Worm (Caenorhabditis elegans) whole organism, L1 larva: ENCODE results near the gene C02H6.1.

ENCODE experiments used
- C04F5.9 ChIP-seq: sonication (generic microtip); optimal IDR thresholded peaks from 2 replicates; lab custom pipeline; 2016; ENCODE audit warnings: missing genetic modification characterization, missing compliant biosample characterization
- C16A3.4 ChIP-seq: fragments of 150-350 bp; optimal IDR thresholded peaks from 2 replicates; lab custom pipeline; 2014; ENCODE audit warnings: missing biosample characterization, missing genetic modification characterization
- F16B12.6 ChIP-seq: fragments of 150-350 bp; optimal IDR thresholded peaks from 2 replicates; lab custom pipeline; 2014; ENCODE audit warnings: missing biosample characterization, missing genetic modification characterization
- aha-1 ChIP-seq: fragments of 150-350 bp; optimal IDR thresholded peaks from 2 replicates; lab custom pipeline; 2014; ENCODE audit warnings: missing biosample characterization, missing genetic modification characterization
- alr-1 ChIP-seq: fragments of 200-800 bp; sonication (Bioruptor generic); optimal IDR thresholded peaks from 2 replicates; lab custom pipeline; 2018; ENCODE audit warnings: borderline replicate concordance, mild to moderate bottlenecking, missing genetic modification characterization, missing compliant biosample characterization
- aly-2 ChIP-seq: fragments of 150-350 bp; optimal IDR thresholded peaks from 2 replicates; lab custom pipeline; 2014; ENCODE audit warnings: missing biosample characterization, missing genetic modification characterization
- ceh-63 ChIP-seq: fragments of 200-800 bp; sonication (Bioruptor generic); optimal IDR thresholded peaks from 2 replicates; lab custom pipeline; 2018; ENCODE audit warnings: mild to moderate bottlenecking, missing genetic modification characterization, missing compliant biosample characterization
- ceh-8 ChIP-seq: fragments of 200-800 bp; sonication (Bioruptor generic); optimal IDR thresholded peaks from 2 replicates; lab custom pipeline; 2018; ENCODE audit warnings: mild to moderate bottlenecking, missing genetic modification characterization, moderate library complexity, missing compliant biosample characterization
- ceh-88 ChIP-seq: fragments of 200-800 bp; sonication (Bioruptor generic); IDR thresholded peaks from 2 replicates; pipeline ENCODE4 v1.3.6; 2022; ENCODE audit warnings: missing genetic modification characterization, missing compliant biosample characterization
- dsc-1 ChIP-seq: sonication (generic microtip); optimal IDR thresholded peaks from 2 replicates; lab custom pipeline; 2016; ENCODE audit warnings: mild to moderate bottlenecking, missing genetic modification characterization, missing compliant biosample characterization
- efl-1 ChIP-seq, 4 experiments: fragments of 150-350 bp; optimal IDR thresholded peaks in 3 of 4; peaks in 1 of 4; 1 replicate in 1 of 4; 2 replicates in 3 of 4; lab custom pipeline; 2014; ENCODE audit warnings: missing biosample characterization in 2 of 4, missing genetic modification characterization in 2 of 4, missing genetic modification reagents in 2 of 4
- fkh-10 ChIP-seq: sonication (generic microtip); optimal IDR thresholded peaks from 2 replicates; lab custom pipeline; 2017; ENCODE audit warnings: missing biosample characterization, missing genetic modification reagents, missing genetic modification characterization
- hlh-17 ChIP-seq: fragments of 200-800 bp; sonication (Bioruptor generic); optimal IDR thresholded peaks from 2 replicates; lab custom pipeline; 2018; ENCODE audit warnings: missing genetic modification characterization, mild to moderate bottlenecking, missing compliant biosample characterization, moderate library complexity, borderline replicate concordance
- hlh-4 ChIP-seq: sonication (generic microtip); optimal IDR thresholded peaks from 2 replicates; lab custom pipeline; 2016; ENCODE audit warnings: mild to moderate bottlenecking, missing genetic modification characterization, missing compliant biosample characterization
- hpl-2 ChIP-seq: fragments of 150-350 bp; optimal IDR thresholded peaks from 2 replicates; lab custom pipeline; 2014; ENCODE audit warnings: missing biosample characterization, missing genetic modification reagents, missing genetic modification characterization
- lin-14 ChIP-seq: fragments of 200-800 bp; sonication (Bioruptor generic); optimal IDR thresholded peaks from 2 replicates; lab custom pipeline; 2018; ENCODE audit warnings: mild to moderate bottlenecking, missing genetic modification characterization, moderate library complexity, missing compliant biosample characterization
- lin-15B ChIP-seq: fragments of 150-350 bp; sonication (generic microtip); optimal IDR thresholded peaks from 3 replicates; lab custom pipeline; 2014; ENCODE audit warnings: missing biosample characterization, missing genetic modification characterization
- lin-35 ChIP-seq, 2 experiments: fragments of 150-350 bp; optimal IDR thresholded peaks; 2 replicates each; lab custom pipeline; 2014; ENCODE audit warnings: missing biosample characterization in 2 of 2, missing genetic modification characterization in 2 of 2, missing genetic modification reagents in 2 of 2
- lsy-2 ChIP-seq, 2 experiments: fragments of 150-350 bp; optimal IDR thresholded peaks; 2 replicates each; lab custom pipeline; 2014; ENCODE audit warnings: missing biosample characterization in 2 of 2, missing genetic modification characterization in 2 of 2
- mab-9 ChIP-seq: fragments of 200-800 bp; sonication (Bioruptor generic); IDR thresholded peaks from 2 replicates; pipeline ENCODE4 v1.3.6; 2022; ENCODE audit warnings: missing genetic modification reagents, missing genetic modification characterization, missing compliant biosample characterization
- mdl-1 ChIP-seq, 2 experiments: fragments of 150-350 bp; optimal IDR thresholded peaks; 2 replicates each; lab custom pipeline; 2014 to 2017; ENCODE audit warnings: missing biosample characterization in 2 of 2, missing genetic modification characterization in 2 of 2, inconsistent platforms in 1 of 2
- mef-2 ChIP-seq: fragments of 150-350 bp; optimal IDR thresholded peaks from 2 replicates; lab custom pipeline; 2014; ENCODE audit warnings: missing biosample characterization, missing genetic modification characterization
- nhr-76 ChIP-seq: sonication (generic microtip); optimal IDR thresholded peaks from 2 replicates; lab custom pipeline; 2017; ENCODE audit warnings: missing biosample characterization, missing genetic modification characterization
- nhr-77 ChIP-seq: fragments of 150-350 bp; optimal IDR thresholded peaks from 2 replicates; lab custom pipeline; 2014; ENCODE audit warnings: missing biosample characterization, missing genetic modification characterization
- nhr-85 ChIP-seq: sonication (generic microtip); peaks from one replicate; lab custom pipeline; 2016; ENCODE audit warnings: missing genetic modification characterization, inconsistent platforms, missing compliant biosample characterization
- nhr-90 ChIP-seq: sonication (generic microtip); optimal IDR thresholded peaks from 2 replicates; lab custom pipeline; 2016; ENCODE audit warnings: mild to moderate bottlenecking, missing genetic modification characterization, missing compliant biosample characterization; ENCODE audit not compliant: poor library complexity
- pax-3 ChIP-seq: fragments of 200-800 bp; sonication (Bioruptor generic); optimal IDR thresholded peaks from 2 replicates; lab custom pipeline; 2018; ENCODE audit warnings: mild to moderate bottlenecking, missing genetic modification characterization, moderate library complexity, missing compliant biosample characterization
- snpc-4 ChIP-seq: fragments of 150-350 bp; optimal IDR thresholded peaks from 2 replicates; lab custom pipeline; 2014; ENCODE audit warnings: missing biosample characterization, missing genetic modification characterization
- snu-23 ChIP-seq: sonication (generic microtip); optimal IDR thresholded peaks from 2 replicates; lab custom pipeline; 2016; ENCODE audit warnings: missing genetic modification characterization, missing compliant biosample characterization
- sptf-1 ChIP-seq: fragments of 150-350 bp; optimal IDR thresholded peaks from 2 replicates; lab custom pipeline; 2014; ENCODE audit warnings: missing biosample characterization, missing genetic modification characterization
- sup-37 ChIP-seq: fragments of 200-800 bp; sonication (Bioruptor generic); optimal IDR thresholded peaks from 2 replicates; lab custom pipeline; 2018; ENCODE audit warnings: mild to moderate bottlenecking, missing genetic modification characterization, missing compliant biosample characterization
- swsn-7 ChIP-seq: sonication (generic microtip); optimal IDR thresholded peaks from 2 replicates; lab custom pipeline; 2016; ENCODE audit warnings: missing genetic modification characterization, missing compliant biosample characterization
- unc-30 ChIP-seq: sonication (generic microtip); optimal IDR thresholded peaks from 2 replicates; lab custom pipeline; 2017; ENCODE audit warnings: missing biosample characterization, missing genetic modification characterization
- unc-86 ChIP-seq: sonication (generic microtip); optimal IDR thresholded peaks from 2 replicates; lab custom pipeline; 2016; ENCODE audit warnings: missing genetic modification characterization, missing compliant biosample characterization
- unc-98 ChIP-seq: fragments of 200-800 bp; sonication (Bioruptor generic); IDR thresholded peaks from 2 replicates; pipeline ENCODE4 v1.3.6; 2022; ENCODE audit warnings: missing genetic modification characterization, missing compliant biosample characterization
- vab-15 ChIP-seq: sonication (generic microtip); optimal IDR thresholded peaks from 2 replicates; lab custom pipeline; 2017; ENCODE audit warnings: missing genotype, mild to moderate bottlenecking, missing genetic modification characterization, missing compliant biosample characterization
- zag-1 ChIP-seq: fragments of 150-350 bp; optimal IDR thresholded peaks from 2 replicates; lab custom pipeline; 2014; ENCODE audit warnings: missing biosample characterization, missing genetic modification characterization
- ztf-11 ChIP-seq, 2 experiments: sonication (generic microtip); optimal IDR thresholded peaks; 2 replicates each; lab custom pipeline; 2016 to 2017; ENCODE audit warnings: missing genetic modification characterization in 2 of 2, missing biosample characterization in 1 of 2, missing compliant biosample characterization in 1 of 2

C02H6.1 gene

ce11 chrV:7355464-7355863 lies 34.2 kb downstream of the C02H6.1 start, which contains the start of gene tag-293:
Gene tag-293 (minus strand): TSS chrV:7355564.
- TF ChIP-seq efl-1 (optimal IDR thresholded peaks at IDR 0.05; lab: Kevin White, UChicago) = no peak
- no peak for TF ChIP-seq efl-1 (GFP tag; optimal IDR thresholded peaks at IDR 0.05 in 1 of 2; lab: Kevin White, UChicago)
- TF ChIP-seq ceh-63 = no peak
- no peak for TF ChIP-seq ztf-11 (tag; optimal IDR thresholded peaks at IDR 0.05; lab: Kevin White, UChicago)
- TF ChIP-seq snpc-4 = no peak
- no peak for TF ChIP-seq aha-1
- no peak for TF ChIP-seq F16B12.6 (tag; lab: Kevin White, UChicago)
- TF ChIP-seq snu-23 = no peak
- no peak for TF ChIP-seq alr-1 (tag; lab: Kevin White, UChicago)
- TF ChIP-seq vab-15 = no peak
- TF ChIP-seq ceh-88 (GFP tag; lab: Robert Waterston, UW) = no peak

ce11 chrV:7353602-7354001 lies 36.1 kb downstream of the C02H6.1 start:
- TF ChIP-seq alr-1 (tag; lab: Kevin White, UChicago) = no peak
- no peak for TF ChIP-seq C16A3.4
- TF ChIP-seq pax-3 = no peak
- TF ChIP-seq unc-86 (tag; lab: Kevin White, UChicago) = no peak
- no peak for TF ChIP-seq sup-37 (GFP tag; lab: Kevin White, UChicago)
- TF ChIP-seq lin-14 = no peak
- no peak for TF ChIP-seq mdl-1 (tag; optimal IDR thresholded peaks at IDR 0.05; lab: Kevin White, UChicago)
- no peak for TF ChIP-seq zag-1 (tag; lab: Kevin White, UChicago)
- TF ChIP-seq mab-9 (GFP tag; lab: Robert Waterston, UW) = no peak
- no peak for TF ChIP-seq dsc-1 (tag; lab: Kevin White, UChicago)

ce11 chrV:7352186-7353053 lies 37.3 kb downstream of the C02H6.1 start, which contains the start of the genes srh-231 and srh-275:
Gene srh-231 (minus strand): TSS chrV:7352236.
Gene srh-275 (plus strand): TSS chrV:7353003.
- no peak for TF ChIP-seq nhr-90
- no peak for TF ChIP-seq mef-2 (tag; lab: Kevin White, UChicago)
- no peak for TF ChIP-seq fkh-10 (GFP tag; lab: Kevin White, UChicago)
- no peak for TF ChIP-seq lin-15B (tag; lab: Kevin White, UChicago)
- TF ChIP-seq hlh-4 (tag; lab: Kevin White, UChicago) = no peak
- no peak for TF ChIP-seq ceh-8
- no peak for TF ChIP-seq swsn-7 (tag; lab: Kevin White, UChicago)
- TF ChIP-seq unc-30 = no peak
- TF ChIP-seq unc-86 (tag; lab: Kevin White, UChicago) = no peak
- TF ChIP-seq nhr-77 (tag; lab: Kevin White, UChicago) = no peak
- no peak for TF ChIP-seq C16A3.4
- no peak for TF ChIP-seq alr-1 (tag; lab: Kevin White, UChicago)
- TF ChIP-seq lsy-2 (tag; optimal IDR thresholded peaks at IDR 0.05; lab: Kevin White, UChicago) = no peak

- no peak for TF ChIP-seq unc-98 (GFP tag; lab: Robert Waterston, UW)
- TF ChIP-seq sptf-1 (tag; lab: Kevin White, UChicago) = no peak
- no peak for TF ChIP-seq hlh-17 (GFP tag; lab: Kevin White, UChicago)
- no peak for TF ChIP-seq lin-35 (GFP tag; optimal IDR thresholded peaks at IDR 0.05; lab: Kevin White, UChicago)
- no peak for TF ChIP-seq dsc-1 (tag; lab: Kevin White, UChicago)
- TF ChIP-seq C04F5.9 (tag; lab: Kevin White, UChicago) = no peak
- no peak for TF ChIP-seq nhr-85 (tag; lab: Kevin White, UChicago)
- no peak for TF ChIP-seq aly-2 (tag; lab: Kevin White, UChicago)
- no peak for TF ChIP-seq hpl-2 (GFP tag; lab: Kevin White, UChicago)
- TF ChIP-seq nhr-76 (tag; lab: Kevin White, UChicago) = no peak
- TF ChIP-seq unc-86 (tag; lab: Kevin White, UChicago) = no peak
These were observed 40.1 kb downstream of the C02H6.1 start, which contains the start of gene nhr-149 for ce11 chrV:7349541-7349940. Gene nhr-149 (minus strand): TSS chrV:7349641.
